Fruit fly (Drosophila melanogaster) whole organism, embryonic: Measurements from ENCODE around the gene alphaTub67C.
A peak's percentile ranks its signal among the peaks of the same experiment; 100 is the strongest.

Experiments used
- ATbp ChIP-seq: fragments of 200-800 bp; sonication (Bioruptor generic); optimal IDR thresholded peaks from 2 replicates; lab custom pipeline; 2017; ENCODE audit warnings: missing biosample characterization, mild to moderate bottlenecking, missing genetic modification characterization, missing genetic modification reagents
- Atf-2 ChIP-seq: fragments of 200-800 bp; sonication (Bioruptor generic); optimal IDR thresholded peaks from 2 replicates; lab custom pipeline; 2016; ENCODE audit warnings: missing biosample characterization, missing genetic modification characterization
- BEAF-32 ChIP-seq: fragments of 200-800 bp; sonication (Bioruptor generic); optimal IDR thresholded peaks from 3 replicates; lab custom pipeline; 2017; ENCODE audit warnings: missing biosample characterization, missing genetic modification characterization, mild to moderate bottlenecking, moderate library complexity, missing genetic modification reagents
- BtbVII ChIP-seq: fragments of 200-800 bp; sonication (Bioruptor generic); optimal IDR thresholded peaks from 3 replicates; lab custom pipeline; 2017; ENCODE audit warnings: missing biosample characterization, mild to moderate bottlenecking, missing genetic modification characterization
- CG1024 ChIP-seq: fragments of 200-800 bp; sonication (Bioruptor generic); IDR thresholded peaks from 2 replicates; pipeline ENCODE4 v1.3.6; 2022; ENCODE audit warnings: missing biosample characterization, missing genetic modification characterization
- CG10654 ChIP-seq: fragments of 200-800 bp; sonication (Bioruptor generic); optimal IDR thresholded peaks from 2 replicates; lab custom pipeline; 2016; ENCODE audit warnings: missing biosample characterization, missing genetic modification characterization
- CG11247 ChIP-seq: fragments of 200-800 bp; sonication (Bioruptor generic); IDR thresholded peaks from 2 replicates; pipeline ENCODE4 v1.3.6; 2022; ENCODE audit warnings: missing biosample characterization, missing genetic modification characterization
- CG12391 ChIP-seq: fragments of 200-800 bp; sonication (Bioruptor generic); optimal IDR thresholded peaks from 3 replicates; lab custom pipeline; 2018; ENCODE audit warnings: missing biosample characterization, mild to moderate bottlenecking, missing genetic modification characterization, moderate library complexity
- CG12744 ChIP-seq: fragments of 200-800 bp; sonication (Bioruptor generic); optimal IDR thresholded peaks from 2 replicates; lab custom pipeline; 2016; ENCODE audit warnings: missing biosample characterization, missing genetic modification characterization
- CG13123 ChIP-seq: fragments of 200-800 bp; sonication (Bioruptor generic); optimal IDR thresholded peaks from 2 replicates; lab custom pipeline; 2016; ENCODE audit warnings: missing biosample characterization, missing genetic modification characterization
- CG14050 ChIP-seq: fragments of 200-800 bp; sonication (Bioruptor generic); IDR thresholded peaks from 3 replicates; pipeline ENCODE4 v1.3.6; 2022; ENCODE audit warnings: missing biosample characterization, missing genetic modification characterization
- CG14667 ChIP-seq: fragments of 200-800 bp; sonication (Bioruptor generic); IDR thresholded peaks from 2 replicates; pipeline ENCODE4 v1.3.6; 2022; ENCODE audit warnings: missing biosample characterization, missing genetic modification characterization
- CG18764 ChIP-seq: fragments of 200-800 bp; sonication (Bioruptor generic); optimal IDR thresholded peaks from 3 replicates; lab custom pipeline; 2016; ENCODE audit warnings: missing biosample characterization, missing genetic modification characterization
- CG2129 ChIP-seq: fragments of 200-800 bp; sonication (Bioruptor generic); IDR thresholded peaks from 2 replicates; pipeline ENCODE4 v1.3.6; 2022; ENCODE audit warnings: missing biosample characterization, missing genetic modification characterization; ENCODE audit not compliant: partially characterized antibody
- CG2199 ChIP-seq: fragments of 200-800 bp; sonication (Bioruptor generic); IDR thresholded peaks from 3 replicates; pipeline ENCODE4 v1.3.6; 2022; ENCODE audit warnings: missing biosample characterization, missing genetic modification characterization
- CG31441 ChIP-seq: fragments of 200-800 bp; sonication (Bioruptor generic); IDR thresholded peaks from 2 replicates; pipeline ENCODE4 v1.3.6; 2022; ENCODE audit warnings: missing biosample characterization, missing genetic modification characterization
- CG3163 ChIP-seq: fragments of 200-800 bp; sonication (Bioruptor generic); optimal IDR thresholded peaks from 3 replicates; lab custom pipeline; 2016; ENCODE audit warnings: missing biosample characterization, missing genetic modification characterization
- CG34422 ChIP-seq: fragments of 200-800 bp; sonication (Bioruptor generic); IDR thresholded peaks from 3 replicates; pipeline ENCODE4 v1.3.6; 2022; ENCODE audit warnings: missing biosample characterization, missing genetic modification characterization
- CG6654 ChIP-seq: fragments of 200-800 bp; sonication (Bioruptor generic); optimal IDR thresholded peaks from 2 replicates; lab custom pipeline; 2017; ENCODE audit warnings: missing biosample characterization, mild to moderate bottlenecking, missing genetic modification characterization
- CG6813 ChIP-seq: fragments of 200-800 bp; sonication (Bioruptor generic); optimal IDR thresholded peaks from 2 replicates; lab custom pipeline; 2017; ENCODE audit warnings: missing biosample characterization, missing genetic modification characterization, mild to moderate bottlenecking, moderate library complexity, missing genetic modification reagents
- CG8359 ChIP-seq: fragments of 200-800 bp; sonication (Bioruptor generic); optimal IDR thresholded peaks from 2 replicates; lab custom pipeline; 2017; ENCODE audit warnings: missing biosample characterization, mild to moderate bottlenecking, missing genetic modification characterization, borderline replicate concordance
- CG8478 ChIP-seq: fragments of >200 bp; optimal IDR thresholded peaks from 2 replicates; lab custom pipeline; 2018
- Camta ChIP-seq: fragments of 200-800 bp; sonication (Bioruptor generic); optimal IDR thresholded peaks from 2 replicates; lab custom pipeline; 2016; ENCODE audit warnings: missing biosample characterization, missing genetic modification characterization
- Doc2 ChIP-seq: fragments of 200-800 bp; sonication (Bioruptor generic); IDR thresholded peaks from 2 replicates; pipeline ENCODE4 v1.3.6; 2022; ENCODE audit warnings: missing biosample characterization, missing genetic modification characterization
- Dref ChIP-seq: fragments of 200-800 bp; sonication (Bioruptor generic); IDR thresholded peaks from 2 replicates; pipeline ENCODE4 v1.3.6; 2022; ENCODE audit warnings: missing biosample characterization, missing genetic modification characterization
- Eip74EF ChIP-seq, 2 experiments: fragments of 200-800 bp in 1 of 2; fragments of >200 bp in 1 of 2; sonication (Bioruptor generic) in 1 of 2; optimal IDR thresholded peaks; 2 replicates each; lab custom pipeline; 2017 to 2019; ENCODE audit warnings: missing biosample characterization in 2 of 2, missing genetic modification characterization in 2 of 2, mild to moderate bottlenecking in 1 of 2, moderate library complexity in 1 of 2
- Hr39 ChIP-seq: fragments of >200 bp; optimal IDR thresholded peaks from 2 replicates; lab custom pipeline; 2017
- MBD-R2 ChIP-seq: fragments of 200-800 bp; sonication (Bioruptor generic); IDR thresholded peaks from 2 replicates; pipeline ENCODE4 v1.3.6; 2022; ENCODE audit warnings: missing biosample characterization, missing genetic modification characterization
- MESR4 ChIP-seq: fragments of 200-800 bp; sonication (Bioruptor generic); optimal IDR thresholded peaks from 2 replicates; lab custom pipeline; 2018; ENCODE audit warnings: missing biosample characterization, mild to moderate bottlenecking, missing genetic modification characterization, moderate library complexity
- Oaz ChIP-seq: fragments of 200-800 bp; sonication (Bioruptor generic); IDR thresholded peaks from 2 replicates; pipeline ENCODE4 v1.3.6; 2022; ENCODE audit warnings: missing biosample characterization, missing genetic modification characterization
- Rfx ChIP-seq: fragments of 200-800 bp; sonication (Bioruptor generic); IDR thresholded peaks from 2 replicates; pipeline ENCODE4 v1.3.6; 2022; ENCODE audit warnings: missing biosample characterization, missing genetic modification characterization
- Ssrp ChIP-seq: fragments of 200-800 bp; sonication (Bioruptor generic); optimal IDR thresholded peaks from 2 replicates; lab custom pipeline; 2018; ENCODE audit warnings: missing biosample characterization, mild to moderate bottlenecking, missing genetic modification characterization, moderate library complexity
- Vsx1 ChIP-seq: fragments of 200-800 bp; sonication (Bioruptor generic); optimal IDR thresholded peaks from 2 replicates; lab custom pipeline; 2017; ENCODE audit warnings: missing biosample characterization, mild to moderate bottlenecking, missing genetic modification characterization, missing genetic modification reagents
- cas ChIP-seq: fragments of 200-800 bp; sonication (Bioruptor generic); IDR thresholded peaks from 2 replicates; pipeline ENCODE4 v1.3.6; 2022; ENCODE audit warnings: missing biosample characterization, missing genetic modification characterization
- cato ChIP-seq: fragments of 200-800 bp; sonication (Bioruptor generic); optimal IDR thresholded peaks from 2 replicates; lab custom pipeline; 2016; ENCODE audit warnings: missing biosample characterization, missing genetic modification characterization, borderline replicate concordance
- cg ChIP-seq: fragments of 200-800 bp; sonication (Bioruptor generic); optimal IDR thresholded peaks from 3 replicates; lab custom pipeline; 2019; ENCODE audit warnings: missing biosample characterization, mild to moderate bottlenecking, missing genetic modification characterization, moderate library complexity
- corto ChIP-seq: fragments of 200-800 bp; sonication (Bioruptor generic); optimal IDR thresholded peaks from 2 replicates; lab custom pipeline; 2016; ENCODE audit warnings: missing biosample characterization, mild to moderate bottlenecking, missing genetic modification characterization, moderate library complexity
- dan ChIP-seq: fragments of 200-800 bp; sonication (Bioruptor generic); IDR thresholded peaks from 2 replicates; pipeline ENCODE4 v1.3.6; 2022; ENCODE audit warnings: missing biosample characterization, missing genetic modification characterization
- dysf ChIP-seq: fragments of 200-800 bp; sonication (Bioruptor generic); IDR thresholded peaks from 3 replicates; pipeline ENCODE4 v1.3.6; 2022; ENCODE audit warnings: missing biosample characterization, missing genetic modification characterization
- exex ChIP-seq: fragments of 200-800 bp; sonication (Bioruptor generic); optimal IDR thresholded peaks from 4 replicates; lab custom pipeline; 2018; ENCODE audit warnings: missing biosample characterization, mild to moderate bottlenecking, missing genetic modification characterization, moderate library complexity
- eyg ChIP-seq: fragments of 200-800 bp; sonication (Bioruptor generic); optimal IDR thresholded peaks from 3 replicates; lab custom pipeline; 2016; ENCODE audit warnings: missing biosample characterization, missing genetic modification characterization
- ham ChIP-seq: fragments of 200-800 bp; sonication (Bioruptor generic); IDR thresholded peaks from 2 replicates; pipeline ENCODE4 v1.3.6; 2022; ENCODE audit warnings: missing biosample characterization, missing genetic modification characterization
- knrl ChIP-seq: fragments of 200-800 bp; sonication (Bioruptor generic); IDR thresholded peaks from 3 replicates; pipeline ENCODE4 v1.3.6; 2022; ENCODE audit warnings: missing biosample characterization, missing genetic modification characterization; ENCODE audit not compliant: partially characterized antibody
- odd ChIP-seq: fragments of 200-800 bp; sonication (Bioruptor generic); optimal IDR thresholded peaks from 2 replicates; lab custom pipeline; 2017; ENCODE audit warnings: missing biosample characterization, mild to moderate bottlenecking, missing genetic modification characterization
- repo ChIP-seq: fragments of 200-800 bp; sonication (Bioruptor generic); optimal IDR thresholded peaks from 2 replicates; lab custom pipeline; 2016; ENCODE audit warnings: missing biosample characterization, missing genetic modification characterization
- salm ChIP-seq: fragments of 200-800 bp; sonication (Bioruptor generic); optimal IDR thresholded peaks from 2 replicates; lab custom pipeline; 2018; ENCODE audit warnings: missing biosample characterization, mild to moderate bottlenecking, missing genetic modification characterization
- seq ChIP-seq: fragments of 200-800 bp; sonication (Bioruptor generic); IDR thresholded peaks from 2 replicates; pipeline ENCODE4 v1.3.6; 2022; ENCODE audit warnings: missing biosample characterization, missing genetic modification characterization
- sob ChIP-seq: fragments of 200-800 bp; sonication (Bioruptor generic); IDR thresholded peaks from 2 replicates; pipeline ENCODE4 v1.3.6; 2022; ENCODE audit warnings: missing biosample characterization, missing genetic modification characterization
- unpg ChIP-seq: fragments of 200-800 bp; sonication (Bioruptor generic); optimal IDR thresholded peaks from 3 replicates; lab custom pipeline; 2018; ENCODE audit warnings: missing biosample characterization, mild to moderate bottlenecking, missing genetic modification characterization, moderate library complexity
- wdn ChIP-seq: fragments of 200-800 bp; sonication (Bioruptor generic); IDR thresholded peaks from 2 replicates; pipeline ENCODE4 v1.3.6; 2022; ENCODE audit warnings: missing biosample characterization, missing genetic modification characterization

The alphaTub67C gene

dm6 chr3L:9713828-9714536 lies 32.9 kb downstream of the alphaTub67C start, which contains the start of gene vsg (continued):
- TF ChIP-seq MBD-R2 (GFP tag; lab: Robert Waterston, UW): no peak; the same call in 1 of the 2 replicates
- peak; percentile 91 for TF ChIP-seq BEAF-32 (GFP tag; lab: Kevin White, UChicago)
- TF ChIP-seq CG2199 (GFP tag; lab: Robert Waterston, UW): 0 out of 3 replicates have a peak, but pooled peaks have one; percentile 29
- TF ChIP-seq odd: peak; percentile 70
- peak; percentile 15 for TF ChIP-seq CG13123 (GFP tag; lab: Kevin White, UChicago)
- peak; percentile 85 for TF ChIP-seq knrl (GFP tag; lab: Robert Waterston, UW)
- no peak for TF ChIP-seq CG8478
- TF ChIP-seq corto (GFP tag; lab: Kevin White, UChicago): no peak
- TF ChIP-seq CG12391 (tag; lab: Kevin White, UChicago): peak; percentile 91
- TF ChIP-seq CG3163 (GFP tag; lab: Kevin White, UChicago): no peak
- peak; percentile 45 for TF ChIP-seq BtbVII
- TF ChIP-seq salm (tag; lab: Kevin White, UChicago): peak; percentile 48
- TF ChIP-seq CG6813: no peak
- TF ChIP-seq Eip74EF (GFP tag; optimal IDR thresholded peaks at IDR 0.05; lab: Kevin White, UChicago): peak in 1 of 2 experiments; percentile 64
- no peak for TF ChIP-seq CG14050 (GFP tag; lab: Robert Waterston, UW)
- TF ChIP-seq CG14667 (GFP tag; lab: Robert Waterston, UW): peak; percentile 63
- TF ChIP-seq ham (GFP tag; lab: Robert Waterston, UW): no peak
- TF ChIP-seq CG8359 (GFP tag; lab: Kevin White, UChicago): peak; percentile 3
- no peak; the same call in 1 of the 2 replicates for TF ChIP-seq Oaz (GFP tag; lab: Robert Waterston, UW)
- TF ChIP-seq Camta (GFP tag; lab: Kevin White, UChicago): peak; percentile 29
- TF ChIP-seq eyg: no peak
- TF ChIP-seq Ssrp: peak; percentile 86
- peak; percentile 78 for TF ChIP-seq dysf (GFP tag; lab: Robert Waterston, UW)
- TF ChIP-seq ATbp (GFP tag; lab: Kevin White, UChicago): peak; percentile 36
- peak; percentile 29; the same call in 1 of the 2 replicates for TF ChIP-seq cas (GFP tag; lab: Robert Waterston, UW)
- peak; percentile 94 for TF ChIP-seq CG31441 (GFP tag; lab: Robert Waterston, UW)
- peak; percentile 53 for TF ChIP-seq CG6654 (GFP tag; lab: Kevin White, UChicago)
- TF ChIP-seq unpg (GFP tag; lab: Kevin White, UChicago): peak; percentile 76
- TF ChIP-seq sob (GFP tag; lab: Robert Waterston, UW): peak; percentile 79
- TF ChIP-seq Rfx (GFP tag; lab: Robert Waterston, UW): peak; percentile 70
- peak; percentile 44 for TF ChIP-seq CG34422 (GFP tag; lab: Robert Waterston, UW)
- peak; percentile 79 for TF ChIP-seq Dref (GFP tag; lab: Robert Waterston, UW)
- TF ChIP-seq seq: no peak; the same call in 1 of the 2 replicates
- no peak; the same call in 1 of the 2 replicates for TF ChIP-seq CG11247 (GFP tag; lab: Robert Waterston, UW)
- TF ChIP-seq Doc2 (GFP tag; lab: Robert Waterston, UW): no peak
- no peak; the same call in 1 of the 2 replicates for TF ChIP-seq CG1024
- peak; percentile 13 for TF ChIP-seq wdn (GFP tag; lab: Robert Waterston, UW)
- TF ChIP-seq CG10654 (GFP tag; lab: Kevin White, UChicago): peak; percentile 60
- peak; percentile 48 for TF ChIP-seq cato
- TF ChIP-seq CG2129 (GFP tag; lab: Robert Waterston, UW): peak; percentile 57; the same call in 1 of the 2 replicates
- peak; percentile 41 for TF ChIP-seq Vsx1 (GFP tag; lab: Kevin White, UChicago)
- TF ChIP-seq repo: no peak
- TF ChIP-seq Hr39: no peak
- peak; percentile 2 for TF ChIP-seq CG12744
- TF ChIP-seq cg (GFP tag; lab: Kevin White, UChicago): no peak
- peak; percentile 93 for TF ChIP-seq MESR4 (GFP tag; lab: Kevin White, UChicago)
- peak; percentile 69 for TF ChIP-seq CG18764 (GFP tag; lab: Kevin White, UChicago)
- TF ChIP-seq exex: peak; percentile 52
- peak; percentile 18 for TF ChIP-seq Atf-2 (GFP tag; lab: Kevin White, UChicago)
- no peak for TF ChIP-seq dan (GFP tag; lab: Robert Waterston, UW)
